Fruit fly (Drosophila melanogaster): ENCODE data around the gene CG14204.

The CG14204 gene

DNA sequence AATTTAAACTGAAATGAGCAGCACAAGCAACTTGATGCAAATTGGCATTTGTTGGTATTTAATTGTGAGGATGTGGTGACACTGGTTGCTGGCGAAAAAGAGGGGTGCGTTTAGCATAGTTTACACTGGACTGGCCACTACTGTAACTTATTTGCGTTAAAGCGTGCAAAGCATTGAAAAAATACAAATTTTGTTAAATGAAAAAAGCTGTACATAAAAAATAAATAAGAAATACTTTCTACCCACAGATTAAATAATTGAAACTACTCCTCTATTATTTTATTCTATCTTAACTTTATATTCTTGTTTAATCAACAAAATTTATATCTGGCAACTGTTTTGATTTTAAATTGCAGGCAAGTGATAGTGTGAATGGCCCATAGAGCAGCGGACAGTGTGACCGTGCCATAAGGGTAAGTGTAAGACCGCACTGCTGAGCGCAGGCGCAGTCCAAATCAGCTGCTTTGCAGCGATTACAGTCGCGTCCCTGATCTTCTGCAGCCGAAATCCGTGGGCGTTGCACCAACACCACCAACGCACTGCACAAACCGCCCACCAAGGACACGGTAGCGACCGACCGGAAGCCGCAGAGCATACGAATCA, 17.6 kb upstream of the CG14204 start, which contains the start of the genes Grip84 and car (continued):
- TF ChIP-seq D (optimal IDR thresholded peaks at IDR 0.05) = no peak
- no peak for TF ChIP-seq D (GFP tag; optimal IDR thresholded peaks at IDR 0.05)
- TF ChIP-seq pnt (GFP tag; optimal IDR thresholded peaks at IDR 0.05) = peak; percentile 73
- peak; percentile 52; the same call in 1 of the 2 replicates for TF ChIP-seq CG17328 (GFP tag; IDR thresholded peaks at IDR 0.05)
- TF ChIP-seq Ssrp (tag; optimal IDR thresholded peaks at IDR 0.05) = peak; percentile 79
- TF ChIP-seq CG31224 (GFP tag; IDR thresholded peaks at IDR 0.05) = peak; percentile 49
- no peak for TF ChIP-seq B-H2 (GFP tag; optimal IDR thresholded peaks at IDR 0.05)
- TF ChIP-seq Atf-2 (GFP tag; optimal IDR thresholded peaks at IDR 0.05) = no peak
- TF ChIP-seq CG15073 (GFP tag; optimal IDR thresholded peaks at IDR 0.05) = peak; percentile 98
- 0 out of 2 replicates have a peak, but pooled peaks have one; percentile 48 for TF ChIP-seq CG8765 (GFP tag; IDR thresholded peaks at IDR 0.05)
- no peak for TF ChIP-seq CG8290 (GFP tag; optimal IDR thresholded peaks at IDR 0.05)
- no peak for TF ChIP-seq CG8290 (tag; optimal IDR thresholded peaks at IDR 0.05)
- TF ChIP-seq TFAM (GFP tag; optimal IDR thresholded peaks at IDR 0.05) = no peak
- TF ChIP-seq CG1233 (GFP tag; optimal IDR thresholded peaks at IDR 0.05) = peak; percentile 43
- TF ChIP-seq twi (tag; optimal IDR thresholded peaks at IDR 0.05) = peak; percentile 68
- peak; percentile 45 for TF ChIP-seq CG3995 (GFP tag; optimal IDR thresholded peaks at IDR 0.05)
- TF ChIP-seq CG5180 (GFP tag; optimal IDR thresholded peaks at IDR 0.05) = no peak
- TF ChIP-seq p53 (GFP tag; optimal IDR thresholded peaks at IDR 0.05) = peak; percentile 18
- TF ChIP-seq prd (optimal IDR thresholded peaks at IDR 0.05) = no peak
- TF ChIP-seq prd (GFP tag; IDR thresholded peaks at IDR 0.05) = peak; percentile 77
- peak; percentile 54; the same call in 1 of the 3 replicates for TF ChIP-seq jigr1 (GFP tag; IDR thresholded peaks at IDR 0.05)
- TF ChIP-seq maf-S (GFP tag; optimal IDR thresholded peaks at IDR 0.05) = peak; percentile 48
- TF ChIP-seq sisA (GFP tag; IDR thresholded peaks at IDR 0.05) = peak; percentile 67; the same call in 1 of the 2 replicates
- no peak for TF ChIP-seq CG11723 (GFP tag; optimal IDR thresholded peaks at IDR 0.05)
- TF ChIP-seq Hr78 (GFP tag; optimal IDR thresholded peaks at IDR 0.05) = no peak
- TF ChIP-seq peb (GFP tag; IDR thresholded peaks at IDR 0.05) = peak; percentile 11; the same call in 1 of the 2 replicates
- no peak for TF ChIP-seq Hey (tag; optimal IDR thresholded peaks at IDR 0.05)
- no peak for TF ChIP-seq CG7987 (GFP tag; optimal IDR thresholded peaks at IDR 0.05)
- peak; percentile 70 for TF ChIP-seq CG9727 (GFP tag; optimal IDR thresholded peaks at IDR 0.05)
- no peak for TF ChIP-seq CG15479 (GFP tag; optimal IDR thresholded peaks at IDR 0.05)
- TF ChIP-seq yki (optimal IDR thresholded peaks at IDR 0.05) = no peak
- TF ChIP-seq Hr51 (GFP tag; optimal IDR thresholded peaks at IDR 0.05) = peak in 1 of 2 experiments; percentile 25
- peak in 1 of 3 experiments; percentile 76 for TF ChIP-seq lola (GFP tag; optimal IDR thresholded peaks at IDR 0.05)
- TF ChIP-seq CG4404 (GFP tag; IDR thresholded peaks at IDR 0.05) = peak; percentile 71
- peak; percentile 64 for TF ChIP-seq jumu (GFP tag; optimal IDR thresholded peaks at IDR 0.05)
- peak; percentile 7 for TF ChIP-seq CG4617 (GFP tag; optimal IDR thresholded peaks at IDR 0.05; ENCODE audit: borderline replicate concordance)
- TF ChIP-seq CG10366 (GFP tag; IDR thresholded peaks at IDR 0.05) = peak; percentile 62; the same call in 1 of the 2 replicates
- TF ChIP-seq eyg (GFP tag; optimal IDR thresholded peaks at IDR 0.05) = no peak
- peak; percentile 68 for TF ChIP-seq fd3F (GFP tag; optimal IDR thresholded peaks at IDR 0.05)
- 0 out of 2 replicates have a peak, but pooled peaks have one; percentile 22 for TF ChIP-seq Poxn (GFP tag; IDR thresholded peaks at IDR 0.05)
- TF ChIP-seq CG15011 (GFP tag; optimal IDR thresholded peaks at IDR 0.05) = no peak
- peak; percentile 69 for TF ChIP-seq az2 (GFP tag; optimal IDR thresholded peaks at IDR 0.05)
- TF ChIP-seq GATAe (GFP tag; conservative IDR thresholded peaks at IDR 0.05) = no peak
- TF ChIP-seq CG16813 (GFP tag; IDR thresholded peaks at IDR 0.05; ENCODE audit: partially characterized antibody) = no peak
- no peak for TF ChIP-seq CG2199 (GFP tag; IDR thresholded peaks at IDR 0.05)
- peak; percentile 69 for TF ChIP-seq CG4424 (GFP tag; optimal IDR thresholded peaks at IDR 0.05)
- TF ChIP-seq en (GFP tag; optimal IDR thresholded peaks at IDR 0.05) = no peak
- no peak for TF ChIP-seq CG10565 (GFP tag; optimal IDR thresholded peaks at IDR 0.05)
- TF ChIP-seq CG11093 (GFP tag; IDR thresholded peaks at IDR 0.05) = peak; percentile 63; the same call in 2 of the 3 replicates
- no peak for TF ChIP-seq gsb (GFP tag; IDR thresholded peaks at IDR 0.05)
- no peak for TF ChIP-seq fd102C (GFP tag; optimal IDR thresholded peaks at IDR 0.05)
